Fruit fly (Drosophila melanogaster): ENCODE data around the gene CG14563.

Gene CG14563

DNA sequence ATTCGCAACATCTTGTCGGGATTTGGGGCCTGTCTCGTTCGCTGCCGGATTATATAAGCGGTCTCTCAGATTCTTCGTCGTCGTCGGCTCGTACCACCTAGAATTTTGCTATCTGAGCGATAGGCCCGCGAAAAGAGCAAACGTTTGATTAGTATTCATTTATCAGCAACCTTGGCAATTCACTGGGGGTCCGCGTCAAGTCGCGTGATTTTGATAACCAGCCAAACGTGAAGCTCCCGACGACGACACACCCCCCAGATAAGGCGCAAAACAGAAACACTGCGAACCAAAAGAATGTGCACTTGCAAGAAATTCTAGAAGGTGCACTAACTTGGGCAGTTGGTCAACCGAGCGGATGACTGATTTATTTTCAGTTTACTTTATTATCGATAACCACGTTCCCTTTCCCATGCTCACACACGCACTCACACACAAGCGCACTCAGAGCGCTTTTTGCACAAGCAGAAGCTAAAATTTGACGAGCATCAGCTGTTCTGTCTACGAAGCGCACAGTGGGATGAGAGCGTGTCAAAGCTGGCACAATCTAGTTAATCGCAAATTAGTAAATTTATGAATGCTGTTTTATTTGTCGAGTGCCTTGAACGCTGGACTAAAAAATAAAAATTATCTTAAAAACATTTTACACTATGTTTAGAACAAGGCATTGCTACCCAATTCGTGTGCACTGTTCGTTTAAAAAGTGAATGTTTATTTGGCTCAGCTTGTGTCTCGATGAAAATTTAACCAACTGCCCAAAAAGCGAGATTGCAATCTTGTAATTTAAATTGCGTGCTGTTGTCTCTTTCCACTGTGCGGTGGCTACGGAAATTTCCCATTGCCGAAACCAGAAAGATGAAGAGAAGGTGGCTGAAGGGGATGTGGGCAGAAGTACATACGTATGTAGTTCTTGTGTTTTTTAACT, 2.2 kb downstream of the CG14563 start (continued):
- TF ChIP-seq CG12391 (tag; optimal IDR thresholded peaks at IDR 0.05) (peak; percentile 94), aop (GFP tag; IDR thresholded peaks at IDR 0.05) (0 out of 2 replicates have a peak, but pooled peaks have one; percentile 20), z (GFP tag; IDR thresholded peaks at IDR 0.05) (peak; percentile 61; the same call in 1 of the 3 replicates), gfzf (GFP tag; optimal IDR thresholded peaks at IDR 0.05) (peak; percentile 4), CG7745 (tag; optimal IDR thresholded peaks at IDR 0.05) (no peak), jumu (GFP tag; optimal IDR thresholded peaks at IDR 0.05) (peak; percentile 92), nerfin-2 (GFP tag; IDR thresholded peaks at IDR 0.05; ENCODE audit: partially characterized antibody) (peak; percentile 37; the same call in 1 of the 2 replicates), CG10462 (GFP tag; optimal IDR thresholded peaks at IDR 0.05) (peak; percentile 88), nom (GFP tag; optimal IDR thresholded peaks at IDR 0.05) (peak; percentile 89), BtbVII (GFP tag; optimal IDR thresholded peaks at IDR 0.05) (peak; percentile 92), CG9215 (GFP tag; IDR thresholded peaks at IDR 0.05) (peak; percentile 87), eyg (GFP tag; optimal IDR thresholded peaks at IDR 0.05) (peak; percentile 95), CG17802 (tag; optimal IDR thresholded peaks at IDR 0.05) (peak; percentile 67), CG4360 (GFP tag; IDR thresholded peaks at IDR 0.05) (peak; percentile 80), CG18764 (GFP tag; optimal IDR thresholded peaks at IDR 0.05) (peak; percentile 86), CG13296 (GFP tag; optimal IDR thresholded peaks at IDR 0.05) (peak; percentile 94), pros (GFP tag; optimal IDR thresholded peaks at IDR 0.05) (no peak), Tbp (GFP tag; optimal IDR thresholded peaks at IDR 0.05) (no peak), CG10321 (GFP tag; IDR thresholded peaks at IDR 0.05) (0 out of 2 replicates have a peak, but pooled peaks have one; percentile 36), CG1647 (GFP tag; optimal IDR thresholded peaks at IDR 0.05) (peak; percentile 96), Ptx1 (GFP tag; IDR thresholded peaks at IDR 0.05) (peak; percentile 95), Doc3 (GFP tag; IDR thresholded peaks at IDR 0.05; ENCODE audit: partially characterized antibody) (no peak), CG11696 (GFP tag; IDR thresholded peaks at IDR 0.05) (peak; percentile 83), scrt (GFP tag; optimal IDR thresholded peaks at IDR 0.05) (peak; percentile 85), ssp (GFP tag; IDR thresholded peaks at IDR 0.05) (peak; percentile 84), croc (GFP tag; conservative IDR thresholded peaks at IDR 0.05) (peak; percentile 85), Dip3 (GFP tag; optimal IDR thresholded peaks at IDR 0.05) (peak; percentile 94), CG13123 (GFP tag; optimal IDR thresholded peaks at IDR 0.05) (peak; percentile 70), Oli (tag; optimal IDR thresholded peaks at IDR 0.05) (peak; percentile 96), phol (tag; optimal IDR thresholded peaks at IDR 0.05) (peak; percentile 93), CG5180 (GFP tag; optimal IDR thresholded peaks at IDR 0.05) (peak; percentile 76), ftz-f1 (GFP tag; optimal IDR thresholded peaks at IDR 0.05) (peak; percentile 63), CG17912 (GFP tag; optimal IDR thresholded peaks at IDR 0.05) (no peak), CG6654 (GFP tag; optimal IDR thresholded peaks at IDR 0.05) (peak; percentile 84), Hr51 (GFP tag; optimal IDR thresholded peaks at IDR 0.05) (peak; percentile 84 to 96), CG16779 (GFP tag; IDR thresholded peaks at IDR 0.05) (peak; percentile 66; the same call in 1 of the 2 replicates), ken (GFP tag; IDR thresholded peaks at IDR 0.05) (peak; percentile 89), Scr (GFP tag; IDR thresholded peaks at IDR 0.05; ENCODE audit: partially characterized antibody) (no peak), MESR4 (GFP tag; optimal IDR thresholded peaks at IDR 0.05) (peak; percentile 4), H15 (GFP tag; IDR thresholded peaks at IDR 0.05) (peak; percentile 85), Xrp1 (GFP tag; IDR thresholded peaks at IDR 0.05) (peak; percentile 95), CG2202 (tag; optimal IDR thresholded peaks at IDR 0.05) (peak; percentile 84), CG1233 (GFP tag; optimal IDR thresholded peaks at IDR 0.05) (peak; percentile 93), lov (optimal IDR thresholded peaks at IDR 0.05) (no peak), lov (GFP tag; IDR thresholded peaks at IDR 0.05) (peak; percentile 85), unpg (GFP tag; optimal IDR thresholded peaks at IDR 0.05) (peak; percentile 93), Dp (GFP tag; optimal IDR thresholded peaks at IDR 0.05) (no peak), run (tag; optimal IDR thresholded peaks at IDR 0.05) (peak; percentile 87)

Measured in whole organism, embryonic.